Fruit fly (Drosophila melanogaster): ENCODE results near the gene mei-P26.

dm6 chrX:9120828-9121754, 42.0 kb upstream of the mei-P26 start:
- TF ChIP-seq EcR (GFP tag; optimal IDR thresholded peaks at IDR 0.05) (no peak), pan (optimal IDR thresholded peaks at IDR 0.05) (peak; percentile 24), CG8478 (optimal IDR thresholded peaks at IDR 0.05) (no peak), usp (GFP tag; optimal IDR thresholded peaks at IDR 0.05) (no peak), psq (optimal IDR thresholded peaks at IDR 0.05) (no peak)
